Fruit fly (Drosophila melanogaster) whole organism, embryonic: ENCODE measurements around the gene Cep97.

Experiments used
- Asciz ChIP-seq: fragments of 200-800 bp; sonication (Bioruptor generic); optimal IDR thresholded peaks from 2 replicates; lab custom pipeline; 2017; ENCODE audit warnings: missing biosample characterization, mild to moderate bottlenecking, missing genetic modification characterization, missing genetic modification reagents
- C15 ChIP-seq: fragments of 200-800 bp; sonication (Bioruptor generic); IDR thresholded peaks from 3 replicates; pipeline ENCODE4 v1.3.6; 2022; ENCODE audit warnings: missing biosample characterization, missing genetic modification characterization
- CG10431 ChIP-seq: fragments of 200-800 bp; sonication (Bioruptor generic); optimal IDR thresholded peaks from 3 replicates; lab custom pipeline; 2018; ENCODE audit warnings: missing biosample characterization, mild to moderate bottlenecking, missing genetic modification characterization
- CG10565 ChIP-seq: fragments of 200-800 bp; sonication (Bioruptor generic); optimal IDR thresholded peaks from 3 replicates; lab custom pipeline; 2016; ENCODE audit warnings: missing biosample characterization, mild to moderate bottlenecking, missing genetic modification characterization
- CG10979 ChIP-seq: fragments of 200-800 bp; sonication (Bioruptor generic); optimal IDR thresholded peaks from 2 replicates; lab custom pipeline; 2018; ENCODE audit warnings: missing biosample characterization, mild to moderate bottlenecking, missing genetic modification characterization, moderate library complexity
- CG12104 ChIP-seq: fragments of 200-800 bp; sonication (Bioruptor generic); optimal IDR thresholded peaks from 3 replicates; lab custom pipeline; 2016; ENCODE audit warnings: missing biosample characterization, missing genetic modification characterization
- CG12391 ChIP-seq: fragments of 200-800 bp; sonication (Bioruptor generic); optimal IDR thresholded peaks from 3 replicates; lab custom pipeline; 2018; ENCODE audit warnings: missing biosample characterization, mild to moderate bottlenecking, missing genetic modification characterization, moderate library complexity
- CG12659 ChIP-seq: fragments of 200-800 bp; sonication (Bioruptor generic); optimal IDR thresholded peaks from 3 replicates; lab custom pipeline; 2017; ENCODE audit warnings: mild to moderate bottlenecking, missing biosample characterization, missing genetic modification reagents, missing genetic modification characterization
- CG13894 ChIP-seq: fragments of 200-800 bp; sonication (Bioruptor generic); optimal IDR thresholded peaks from 3 replicates; lab custom pipeline; 2018; ENCODE audit warnings: missing biosample characterization, mild to moderate bottlenecking, missing genetic modification characterization, moderate library complexity
- CG15011 ChIP-seq: fragments of 200-800 bp; sonication (Bioruptor generic); optimal IDR thresholded peaks from 3 replicates; lab custom pipeline; 2018; ENCODE audit warnings: missing biosample characterization, mild to moderate bottlenecking, missing genetic modification characterization
- CG15073 ChIP-seq: fragments of 200-800 bp; sonication (Bioruptor generic); optimal IDR thresholded peaks from 2 replicates; lab custom pipeline; 2016; ENCODE audit warnings: missing biosample characterization, missing genetic modification characterization
- CG15696 ChIP-seq: fragments of 200-800 bp; sonication (Bioruptor generic); optimal IDR thresholded peaks from 2 replicates; lab custom pipeline; 2019; ENCODE audit warnings: missing biosample characterization, mild to moderate bottlenecking, missing genetic modification characterization, moderate library complexity
- CG17829 ChIP-seq: fragments of 200-800 bp; optimal IDR thresholded peaks from 2 replicates; lab custom pipeline; 2019; ENCODE audit warnings: missing biosample characterization, mild to moderate bottlenecking, missing genetic modification characterization, moderate library complexity
- CG18262 ChIP-seq: fragments of 200-800 bp; optimal IDR thresholded peaks from 3 replicates; lab custom pipeline; 2019; ENCODE audit warnings: missing biosample characterization, mild to moderate bottlenecking, missing genetic modification characterization, moderate library complexity
- CG2678 ChIP-seq: fragments of 200-800 bp; sonication (Bioruptor generic); optimal IDR thresholded peaks from 3 replicates; lab custom pipeline; 2019; ENCODE audit warnings: missing biosample characterization, mild to moderate bottlenecking, missing genetic modification characterization, moderate library complexity
- CG32532 ChIP-seq: fragments of 200-800 bp; sonication (Bioruptor generic); IDR thresholded peaks from 2 replicates; pipeline ENCODE4 v1.3.6; 2022; ENCODE audit warnings: missing biosample characterization, missing genetic modification characterization
- CG33213 ChIP-seq: fragments of 200-800 bp; sonication (Bioruptor generic); optimal IDR thresholded peaks from 3 replicates; lab custom pipeline; 2016; ENCODE audit warnings: missing biosample characterization, missing genetic modification characterization
- CG3995 ChIP-seq: fragments of 200-800 bp; sonication (Bioruptor generic); optimal IDR thresholded peaks from 3 replicates; lab custom pipeline; 2016; ENCODE audit warnings: missing biosample characterization, missing genetic modification characterization
- CG4282 ChIP-seq: fragments of 200-800 bp; sonication (Bioruptor generic); optimal IDR thresholded peaks from 2 replicates; lab custom pipeline; 2016; ENCODE audit warnings: missing biosample characterization, missing genetic modification characterization
- CG5180 ChIP-seq: fragments of 200-800 bp; sonication (Bioruptor generic); optimal IDR thresholded peaks from 3 replicates; lab custom pipeline; 2017; ENCODE audit warnings: missing biosample characterization, missing genetic modification characterization, mild to moderate bottlenecking, moderate library complexity, missing genetic modification reagents
- CG5953 ChIP-seq: fragments of 200-800 bp; sonication (Bioruptor generic); IDR thresholded peaks from 2 replicates; pipeline ENCODE4 v1.3.6; 2022; ENCODE audit warnings: missing biosample characterization, missing genetic modification characterization
- CG6813 ChIP-seq: fragments of 200-800 bp; sonication (Bioruptor generic); optimal IDR thresholded peaks from 2 replicates; lab custom pipeline; 2017; ENCODE audit warnings: missing biosample characterization, missing genetic modification characterization, mild to moderate bottlenecking, moderate library complexity, missing genetic modification reagents
- CG6854 ChIP-seq: fragments of 200-800 bp; sonication (Bioruptor generic); optimal IDR thresholded peaks from 3 replicates; lab custom pipeline; 2017; ENCODE audit warnings: missing biosample characterization, mild to moderate bottlenecking, missing genetic modification characterization
- CG7357 ChIP-seq: fragments of 200-800 bp; sonication (Bioruptor generic); IDR thresholded peaks from 3 replicates; pipeline ENCODE4 v1.3.6; 2022; ENCODE audit warnings: missing biosample characterization, missing genetic modification characterization
- CG9609 ChIP-seq: fragments of 200-800 bp; sonication (Bioruptor generic); optimal IDR thresholded peaks from 3 replicates; lab custom pipeline; 2016; ENCODE audit warnings: missing biosample characterization, missing genetic modification characterization
- CG9817 ChIP-seq: fragments of 200-800 bp; sonication (Bioruptor generic); optimal IDR thresholded peaks from 2 replicates; lab custom pipeline; 2018; ENCODE audit warnings: missing biosample characterization, mild to moderate bottlenecking, missing genetic modification characterization, moderate library complexity
- Camta ChIP-seq: fragments of 200-800 bp; sonication (Bioruptor generic); optimal IDR thresholded peaks from 2 replicates; lab custom pipeline; 2016; ENCODE audit warnings: missing biosample characterization, missing genetic modification characterization
- Dfd ChIP-seq, 2 experiments: fragments of >200 bp; optimal IDR thresholded peaks; 2 replicates each; lab custom pipeline; 2017; ENCODE audit warnings: missing biosample characterization in 2 of 2, missing genetic modification characterization in 2 of 2
- Fer2 ChIP-seq: fragments of 200-800 bp; sonication (Bioruptor generic); optimal IDR thresholded peaks from 2 replicates; lab custom pipeline; 2018; ENCODE audit warnings: missing biosample characterization, mild to moderate bottlenecking, missing genetic modification characterization, moderate library complexity
- Jarid2 ChIP-seq: fragments of 200-800 bp; sonication (Bioruptor generic); optimal IDR thresholded peaks from 3 replicates; lab custom pipeline; 2017; ENCODE audit warnings: mild to moderate bottlenecking, missing biosample characterization, missing genetic modification reagents, missing genetic modification characterization
- Meics ChIP-seq: fragments of 200-800 bp; sonication (Bioruptor generic); optimal IDR thresholded peaks from 2 replicates; lab custom pipeline; 2017; ENCODE audit warnings: missing biosample characterization, mild to moderate bottlenecking, missing genetic modification characterization
- Pdp1 ChIP-seq, 2 experiments: fragments of 200-800 bp; sonication (Bioruptor generic); optimal IDR thresholded peaks; 3 replicates each; lab custom pipeline; 2016; ENCODE audit warnings: missing biosample characterization in 2 of 2, missing genetic modification characterization in 2 of 2, mild to moderate bottlenecking in 1 of 2, moderate library complexity in 1 of 2
- Poxn ChIP-seq: fragments of 200-800 bp; sonication (Bioruptor generic); IDR thresholded peaks from 2 replicates; pipeline ENCODE4 v1.3.6; 2022; ENCODE audit warnings: missing biosample characterization, missing genetic modification characterization
- Xrp1 ChIP-seq: fragments of 200-800 bp; sonication (Bioruptor generic); IDR thresholded peaks from 2 replicates; pipeline ENCODE4 v1.3.6; 2022; ENCODE audit warnings: missing biosample characterization, missing genetic modification characterization
- ac ChIP-seq: fragments of 200-800 bp; sonication (Bioruptor generic); optimal IDR thresholded peaks from 3 replicates; lab custom pipeline; 2017; ENCODE audit warnings: missing biosample characterization, mild to moderate bottlenecking, missing genetic modification characterization
- aop ChIP-seq: fragments of 200-800 bp; sonication (Bioruptor generic); IDR thresholded peaks from 2 replicates; pipeline ENCODE4 v1.3.6; 2022; ENCODE audit warnings: missing biosample characterization, missing genetic modification characterization
- bcd ChIP-seq: fragments of 200-800 bp; sonication (Bioruptor generic); optimal IDR thresholded peaks from 2 replicates; lab custom pipeline; 2017; ENCODE audit warnings: missing biosample characterization, mild to moderate bottlenecking, missing genetic modification characterization
- caup ChIP-seq: fragments of 200-800 bp; sonication (Bioruptor generic); optimal IDR thresholded peaks from 3 replicates; lab custom pipeline; 2017; ENCODE audit warnings: missing biosample characterization, mild to moderate bottlenecking, missing genetic modification characterization, moderate library complexity; ENCODE audit not compliant: severe bottlenecking
- chif ChIP-seq, 2 experiments: fragments of 200-800 bp; sonication (Bioruptor generic); optimal IDR thresholded peaks; 3 replicates each; lab custom pipeline; 2016; ENCODE audit warnings: missing biosample characterization in 2 of 2, missing genetic modification characterization in 2 of 2
- fd3F ChIP-seq: fragments of 200-800 bp; sonication (Bioruptor generic); optimal IDR thresholded peaks from 2 replicates; lab custom pipeline; 2018; ENCODE audit warnings: missing biosample characterization, mild to moderate bottlenecking, missing genetic modification characterization, moderate library complexity
- grau ChIP-seq: fragments of 200-800 bp; optimal IDR thresholded peaks from 3 replicates; lab custom pipeline; 2019; ENCODE audit warnings: missing biosample characterization, mild to moderate bottlenecking, missing genetic modification characterization, moderate library complexity
- jumu ChIP-seq: fragments of 200-800 bp; sonication (Bioruptor generic); optimal IDR thresholded peaks from 3 replicates; lab custom pipeline; 2016; ENCODE audit warnings: missing biosample characterization, missing genetic modification characterization
- lab ChIP-seq: fragments of 200-800 bp; sonication (Bioruptor generic); optimal IDR thresholded peaks from 3 replicates; lab custom pipeline; 2017; ENCODE audit warnings: missing biosample characterization, missing genetic modification characterization, mild to moderate bottlenecking, moderate library complexity, missing genetic modification reagents
- lmd ChIP-seq: fragments of 200-800 bp; sonication (Bioruptor generic); IDR thresholded peaks from 2 replicates; pipeline ENCODE4 v1.3.6; 2022; ENCODE audit warnings: missing biosample characterization, missing genetic modification characterization
- odd ChIP-seq: fragments of 200-800 bp; sonication (Bioruptor generic); optimal IDR thresholded peaks from 2 replicates; lab custom pipeline; 2017; ENCODE audit warnings: missing biosample characterization, mild to moderate bottlenecking, missing genetic modification characterization
- row ChIP-seq: fragments of 200-800 bp; sonication (Bioruptor generic); IDR thresholded peaks from 3 replicates; pipeline ENCODE4 v1.3.6; 2022; ENCODE audit warnings: missing biosample characterization, missing genetic modification characterization
- sima ChIP-seq: fragments of 200-800 bp; sonication (Bioruptor generic); optimal IDR thresholded peaks from 2 replicates; lab custom pipeline; 2016; ENCODE audit warnings: missing biosample characterization, missing genetic modification characterization
- sisA ChIP-seq: fragments of 200-800 bp; sonication (Bioruptor generic); IDR thresholded peaks from 2 replicates; pipeline ENCODE4 v1.3.6; 2022; ENCODE audit warnings: missing biosample characterization, missing genetic modification characterization
- tin ChIP-seq: fragments of 200-800 bp; sonication (Bioruptor generic); optimal IDR thresholded peaks from 3 replicates; lab custom pipeline; 2016; ENCODE audit warnings: missing biosample characterization, missing genetic modification characterization
- zen ChIP-seq: fragments of 200-800 bp; sonication (Bioruptor generic); optimal IDR thresholded peaks from 3 replicates; lab custom pipeline; 2018; ENCODE audit warnings: missing biosample characterization, mild to moderate bottlenecking, missing genetic modification characterization, moderate library complexity

Cep97 gene

DNA sequence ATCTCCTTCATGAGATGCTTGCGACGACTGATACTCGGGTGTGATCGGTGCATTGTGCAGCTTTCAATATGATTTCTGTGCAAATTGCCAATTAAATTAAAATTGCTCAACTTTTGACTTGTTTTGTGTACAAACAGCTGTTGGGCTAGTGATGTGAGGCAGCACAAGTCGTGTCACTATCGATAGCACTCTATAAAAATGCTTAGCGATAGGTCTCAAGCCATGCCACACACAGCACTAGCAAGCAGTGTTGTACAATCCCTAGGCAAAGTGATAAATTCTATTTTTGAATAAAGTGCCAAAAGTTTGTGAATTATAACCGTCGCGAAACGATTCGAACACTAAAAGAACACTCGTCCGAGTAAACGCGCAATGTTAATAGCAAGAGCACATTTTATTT, 4.8 kb downstream of the Cep97 start, which contains the start of gene CG31957 (continued):
- TF ChIP-seq CG9609 (GFP tag; lab: Kevin White, UChicago) = peak; percentile 82
- TF ChIP-seq CG6813 (GFP tag; lab: Kevin White, UChicago) = no peak
- peak; percentile 15 for TF ChIP-seq Camta
- TF ChIP-seq CG12104 (GFP tag; lab: Kevin White, UChicago) = no peak
- TF ChIP-seq fd3F (GFP tag; lab: Kevin White, UChicago) = no peak
- TF ChIP-seq CG10565 = no peak
- TF ChIP-seq CG15696 (tag; lab: Kevin White, UChicago) = no peak
- TF ChIP-seq C15 = no peak
- peak; percentile 21 for TF ChIP-seq zen (tag; lab: Kevin White, UChicago)
- no peak for TF ChIP-seq ac
- TF ChIP-seq row (GFP tag; lab: Robert Waterston, UW) = peak; percentile 66
- TF ChIP-seq CG17829 = peak; percentile 50
- 0 out of 2 replicates have a peak, but pooled peaks have one; percentile 13 for TF ChIP-seq sisA (GFP tag; lab: Robert Waterston, UW)
- TF ChIP-seq CG5180 = no peak
- peak in 1 of 2 experiments; percentile 36 for TF ChIP-seq Pdp1 (GFP tag; optimal IDR thresholded peaks at IDR 0.05; lab: Kevin White, UChicago)
- no peak for TF ChIP-seq CG6854
- TF ChIP-seq Jarid2 (GFP tag; lab: Kevin White, UChicago) = no peak
- peak; percentile 54 for TF ChIP-seq CG12391 (tag; lab: Kevin White, UChicago)
- TF ChIP-seq aop = no peak
- TF ChIP-seq Poxn = 0 out of 2 replicates have a peak, but pooled peaks have one; percentile 18
- peak; percentile 49; the same call in 1 of the 2 replicates for TF ChIP-seq lmd (GFP tag; lab: Robert Waterston, UW)
- no peak for TF ChIP-seq CG5953 (GFP tag; lab: Robert Waterston, UW)
- TF ChIP-seq CG12659 (GFP tag; lab: Kevin White, UChicago) = peak; percentile 80
- no peak for TF ChIP-seq odd
- peak; percentile 41 for TF ChIP-seq CG4282 (GFP tag; lab: Kevin White, UChicago)

DNA sequence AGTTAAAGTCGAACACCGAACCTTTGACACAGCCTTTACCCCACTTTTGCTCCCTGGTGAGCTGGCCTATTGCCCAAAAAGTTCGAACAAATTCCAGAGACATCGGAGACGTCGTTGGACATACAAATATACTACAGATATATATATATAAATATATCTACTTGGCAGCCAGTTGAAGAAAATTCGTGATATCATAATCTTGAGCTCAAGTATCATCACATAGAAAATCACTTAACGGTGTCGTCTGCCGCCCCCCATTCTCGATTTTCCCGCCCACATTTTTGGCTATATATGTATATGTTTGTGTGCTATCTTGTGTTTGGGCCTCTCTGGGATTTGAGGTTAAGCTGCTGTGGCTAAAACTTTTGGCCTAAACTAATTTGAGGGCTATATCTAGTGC, 9.5 kb downstream of the Cep97 start:
- no peak for TF ChIP-seq jumu (GFP tag; lab: Kevin White, UChicago)
- TF ChIP-seq Asciz = no peak
- no peak for TF ChIP-seq chif (GFP tag; optimal IDR thresholded peaks at IDR 0.05; lab: Kevin White, UChicago)
- TF ChIP-seq CG15073 (GFP tag; lab: Kevin White, UChicago) = no peak
- peak; percentile 90 for TF ChIP-seq CG13894 (tag; lab: Kevin White, UChicago)
- no peak for TF ChIP-seq CG7357 (GFP tag; lab: Robert Waterston, UW)
- no peak for TF ChIP-seq tin
- TF ChIP-seq sima (GFP tag; lab: Kevin White, UChicago) = no peak
- TF ChIP-seq, all 482 proteins: peak for 1

DNA sequence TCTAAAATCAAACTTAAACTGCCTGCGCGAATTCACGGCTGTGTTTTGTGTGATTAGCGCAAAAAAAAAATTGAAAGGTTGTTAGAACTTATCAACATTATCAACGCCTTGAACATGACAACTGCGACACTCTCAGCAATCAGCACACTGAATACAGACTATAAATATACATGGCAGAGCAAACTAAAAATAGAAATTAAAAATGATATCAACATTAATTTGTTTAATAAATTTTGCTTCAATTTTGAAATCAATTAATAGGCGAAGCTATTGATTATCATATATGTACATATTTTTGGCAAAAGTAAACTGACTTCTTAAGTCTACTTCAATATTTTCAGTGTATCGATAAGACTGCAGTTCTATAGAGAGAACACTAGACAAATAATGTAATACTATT, 12.6 kb downstream of the Cep97 start:
- TF ChIP-seq CG9817 (tag; lab: Kevin White, UChicago) (peak; percentile 6), CG10979 (tag; lab: Kevin White, UChicago) (peak; percentile 1), CG15011 (peak; percentile 20), CG10431 (GFP tag; lab: Kevin White, UChicago) (no peak), Dfd (GFP tag; optimal IDR thresholded peaks at IDR 0.05; lab: Kevin White, UChicago) (no peak), Xrp1 (GFP tag; lab: Robert Waterston, UW) (peak; percentile 41; the same call in 1 of the 2 replicates), CG33213 (GFP tag; lab: Kevin White, UChicago) (no peak), lab (peak; percentile 76), grau (tag; lab: Kevin White, UChicago) (peak; percentile 74), CG18262 (tag; lab: Kevin White, UChicago) (peak; percentile 12), bcd (GFP tag; lab: Kevin White, UChicago) (peak; percentile 23), CG3995 (GFP tag; lab: Kevin White, UChicago) (no peak), CG2678 (tag; lab: Kevin White, UChicago) (peak; percentile 73), Meics (GFP tag; lab: Kevin White, UChicago) (peak; percentile 66), caup (GFP tag; lab: Kevin White, UChicago) (peak; percentile 22), CG32532 (GFP tag; lab: Robert Waterston, UW) (peak; percentile 71), Fer2 (peak; percentile 13)
